Worm (Caenorhabditis elegans): ENCODE results near the gene csa-1.
A peak's percentile ranks its signal among the peaks of the same experiment; 100 is the strongest.

Gene csa-1

ce11 chrII:9305575-9305974 is 14.0 kb downstream of the csa-1 start:
- TF ChIP-seq sptf-1 (tag; optimal IDR thresholded peaks at IDR 0.05): no peak
- no peak for TF ChIP-seq nhr-90 (tag; optimal IDR thresholded peaks at IDR 0.05; ENCODE audit: poor library complexity)
- no peak for TF ChIP-seq efl-1 (optimal IDR thresholded peaks at IDR 0.05)
- TF ChIP-seq efl-1 (GFP tag; optimal IDR thresholded peaks at IDR 0.05 in 1 of 2): peak in 1 of 2 experiments; percentile 84
- TF ChIP-seq lin-14 (GFP tag; optimal IDR thresholded peaks at IDR 0.05): peak; percentile 61
- TF ChIP-seq snpc-4 (tag; optimal IDR thresholded peaks at IDR 0.05): peak; percentile 5

- TF ChIP-seq ceh-8 (GFP tag; optimal IDR thresholded peaks at IDR 0.05) (no peak), ztf-4 (tag; optimal IDR thresholded peaks at IDR 0.05) (no peak), ets-5 (GFP tag; IDR thresholded peaks at IDR 0.05) (no peak), pag-3 (tag; optimal IDR thresholded peaks at IDR 0.05; ENCODE audit: borderline replicate concordance, insufficient read depth) (no peak)
Observed at ce11 chrII:9304849-9305248, 14.7 kb downstream of the csa-1 start.

DNA sequence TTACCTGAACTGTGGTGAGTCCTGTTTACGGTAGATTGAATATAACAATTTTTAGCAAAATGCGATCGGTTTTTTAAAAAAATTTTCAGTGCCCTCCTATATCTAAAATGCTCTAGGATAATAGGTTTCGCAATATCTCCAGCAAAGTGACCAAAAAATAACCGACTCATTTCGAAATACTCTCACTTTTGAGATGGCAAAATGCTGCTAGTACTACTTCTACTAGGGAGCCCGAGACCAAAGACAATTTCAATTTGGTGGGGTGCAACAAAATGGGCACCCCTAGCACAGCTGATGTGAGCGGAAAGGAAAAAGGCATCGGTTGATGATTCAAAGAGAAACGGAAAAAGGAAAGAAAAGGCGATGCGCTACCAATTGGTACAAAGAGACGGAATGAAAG is 16.0 kb downstream of the csa-1 start:
- TF ChIP-seq ceh-82 (tag; optimal IDR thresholded peaks at IDR 0.05) (peak in 1 of 3 experiments; percentile 15), skn-1 (tag; optimal IDR thresholded peaks at IDR 0.05) (peak; percentile 1), lin-15B (tag; optimal IDR thresholded peaks at IDR 0.05) (no peak), lin-14 (GFP tag; optimal IDR thresholded peaks at IDR 0.05) (peak; percentile 24)

- TF ChIP-seq nhr-20 (tag; optimal IDR thresholded peaks at IDR 0.05): peak; percentile 12
- TF ChIP-seq lin-14 (GFP tag; optimal IDR thresholded peaks at IDR 0.05): peak; percentile 27
- TF ChIP-seq elt-2 (tag; optimal IDR thresholded peaks at IDR 0.05): peak; percentile 83
- TF ChIP-seq blmp-1 (tag; optimal IDR thresholded peaks at IDR 0.05): no peak
- no peak for TF ChIP-seq mab-9 (GFP tag; IDR thresholded peaks at IDR 0.05)
- peak; percentile 3 for TF ChIP-seq pqm-1 (tag; optimal IDR thresholded peaks at IDR 0.05)
- no peak for TF ChIP-seq pag-3 (tag; optimal IDR thresholded peaks at IDR 0.05; ENCODE audit: borderline replicate concordance, insufficient read depth)
- peak; percentile 13 for TF ChIP-seq nhr-90 (tag; optimal IDR thresholded peaks at IDR 0.05; ENCODE audit: poor library complexity)
Observed at ce11 chrII:9301065-9301464, 18.5 kb downstream of the csa-1 start.

ce11 chrII:9299679-9300078 is 19.8 kb downstream of the csa-1 start:
- TF ChIP-seq nhr-76 (tag; optimal IDR thresholded peaks at IDR 0.05) (no peak), lsy-2 (tag; optimal IDR thresholded peaks at IDR 0.05) (peak in 1 of 2 experiments; percentile 23), ceh-63 (GFP tag; optimal IDR thresholded peaks at IDR 0.05) (no peak), lin-13 (GFP tag; optimal IDR thresholded peaks at IDR 0.05) (no peak), nhr-11 (tag; optimal IDR thresholded peaks at IDR 0.05) (no peak), ceh-82 (tag; optimal IDR thresholded peaks at IDR 0.05) (no peak), pqm-1 (tag; optimal IDR thresholded peaks at IDR 0.05) (no peak), sptf-1 (tag; optimal IDR thresholded peaks at IDR 0.05) (no peak), skn-1 (tag; optimal IDR thresholded peaks at IDR 0.05) (no peak), nhr-85 (tag) (no peak), irx-1 (tag; optimal IDR thresholded peaks at IDR 0.05) (no peak), unc-86 (tag; optimal IDR thresholded peaks at IDR 0.05) (no peak), sox-4 (tag; optimal IDR thresholded peaks at IDR 0.05) (no peak), alr-1 (tag; optimal IDR thresholded peaks at IDR 0.05; ENCODE audit: borderline replicate concordance) (no peak), elt-3 (tag; optimal IDR thresholded peaks at IDR 0.05) (no peak), nhr-71 (tag; optimal IDR thresholded peaks at IDR 0.05) (peak; percentile 38), nhr-20 (tag; optimal IDR thresholded peaks at IDR 0.05) (no peak), ces-1 (GFP tag; optimal IDR thresholded peaks at IDR 0.05) (no peak), lin-14 (GFP tag; optimal IDR thresholded peaks at IDR 0.05) (peak; percentile 52), ama-1 (optimal IDR thresholded peaks at IDR 0.05) (no peak), egl-27 (tag; optimal IDR thresholded peaks at IDR 0.05) (no peak), nhr-77 (tag; optimal IDR thresholded peaks at IDR 0.05) (no peak), blmp-1 (tag; optimal IDR thresholded peaks at IDR 0.05) (no peak), nhr-84 (tag; optimal IDR thresholded peaks at IDR 0.05) (no peak), fkh-4 (tag; optimal IDR thresholded peaks at IDR 0.05; ENCODE audit: borderline replicate concordance) (no peak), aly-2 (tag; optimal IDR thresholded peaks at IDR 0.05) (no peak), nhr-47 (tag; optimal IDR thresholded peaks at IDR 0.05) (no peak), mab-9 (GFP tag; IDR thresholded peaks at IDR 0.05) (0 out of 2 replicates have a peak, but pooled peaks have one; percentile 46), swsn-7 (tag; optimal IDR thresholded peaks at IDR 0.05) (no peak), egl-13 (tag; optimal IDR thresholded peaks at IDR 0.05) (no peak), C34B4.2 (tag; optimal IDR thresholded peaks at IDR 0.05) (no peak), rnt-1 (tag; optimal IDR thresholded peaks at IDR 0.05) (peak; percentile 69), ceh-8 (GFP tag; optimal IDR thresholded peaks at IDR 0.05) (no peak), nhr-237 (tag; optimal IDR thresholded peaks at IDR 0.05) (no peak), ceh-90 (tag; optimal IDR thresholded peaks at IDR 0.05) (no peak)

Measured in whole organism, L1 larva.